Fruit fly (Drosophila melanogaster): Measurements from ENCODE around the gene CG18301.

dm6 chr2L:10581602-10582001, 50.0 kb downstream of the CG18301 start, which contains the start of gene CG34161:
- TF ChIP-seq svp (GFP tag): no peak
- TF ChIP-seq achi (GFP tag; optimal IDR thresholded peaks at IDR 0.05): no peak
- no peak for TF ChIP-seq CG6276 (GFP tag; optimal IDR thresholded peaks at IDR 0.05)
- TF ChIP-seq pdm3 (GFP tag; optimal IDR thresholded peaks at IDR 0.05): no peak
- TF ChIP-seq Lpt (GFP tag; optimal IDR thresholded peaks at IDR 0.05): no peak
- TF ChIP-seq Hr39 (GFP tag; optimal IDR thresholded peaks at IDR 0.05): no peak
- TF ChIP-seq fd85E (GFP tag; optimal IDR thresholded peaks at IDR 0.05): no peak
- TF ChIP-seq CG10669 (GFP tag; optimal IDR thresholded peaks at IDR 0.05): no peak
- TF ChIP-seq topi (GFP tag; optimal IDR thresholded peaks at IDR 0.05): no peak
- no peak for TF ChIP-seq dac (GFP tag; optimal IDR thresholded peaks at IDR 0.05)
- no peak for TF ChIP-seq salr (GFP tag; optimal IDR thresholded peaks at IDR 0.05)
- no peak for TF ChIP-seq CG34406 (GFP tag; optimal IDR thresholded peaks at IDR 0.05)
- no peak for TF ChIP-seq acj6 (GFP tag; optimal IDR thresholded peaks at IDR 0.05)
- TF ChIP-seq Gug (GFP tag; IDR thresholded peaks at IDR 0.05): no peak
